Worm (Caenorhabditis elegans): ENCODE results near the gene ins-32.

ins-32 gene

ce11 chrII:3810550-3810949 is 7.4 kb upstream of the ins-32 start (continued):
- TF ChIP-seq ref-2 (tag; optimal IDR thresholded peaks at IDR 0.05) (no peak), dve-1 (tag; optimal IDR thresholded peaks at IDR 0.05) (no peak), hlh-8 (tag; optimal IDR thresholded peaks at IDR 0.05) (no peak), unc-55 (GFP tag; optimal IDR thresholded peaks at IDR 0.05) (peak; percentile 49), lin-11 (tag; optimal IDR thresholded peaks at IDR 0.05) (no peak), pax-1 (tag; optimal IDR thresholded peaks at IDR 0.05) (no peak), nhr-232 (tag; optimal IDR thresholded peaks at IDR 0.05) (no peak), nhr-11 (tag; optimal IDR thresholded peaks at IDR 0.05) (no peak)

- TF ChIP-seq hlh-15 (tag; optimal IDR thresholded peaks at IDR 0.05) (no peak), odd-2 (tag; optimal IDR thresholded peaks at IDR 0.05) (no peak), madf-2 (tag; optimal IDR thresholded peaks at IDR 0.05) (no peak), rnt-1 (tag; optimal IDR thresholded peaks at IDR 0.05) (no peak), pax-1 (tag; optimal IDR thresholded peaks at IDR 0.05) (no peak), pqm-1 (tag; optimal IDR thresholded peaks at IDR 0.05) (no peak), fax-1 (tag; optimal IDR thresholded peaks at IDR 0.05) (no peak), ztf-16 (tag; optimal IDR thresholded peaks at IDR 0.05) (no peak), ceh-30 (tag; optimal IDR thresholded peaks at IDR 0.05) (no peak), hlh-30 (tag; optimal IDR thresholded peaks at IDR 0.05; ENCODE audit: insufficient read depth) (no peak)
These were observed 5.5 kb upstream of the ins-32 start for ce11 chrII:3808643-3809042.

ce11 chrII:3808104-3808503 is 5.0 kb upstream of the ins-32 start, which contains the start of gene F54D10.5:
Gene F54D10.5, minus strand, starts transcription at chrII:3808177.
- TF ChIP-seq C08G9.2 (tag; optimal IDR thresholded peaks at IDR 0.05) = no peak
- TF ChIP-seq ztf-16 (tag; optimal IDR thresholded peaks at IDR 0.05) = no peak
- TF ChIP-seq K09A11.1 (tag; optimal IDR thresholded peaks at IDR 0.05; ENCODE audit: insufficient read depth) = peak; percentile 32
- TF ChIP-seq ets-4 (tag; optimal IDR thresholded peaks at IDR 0.05) = no peak
- TF ChIP-seq Y22D7AL.16 (tag; optimal IDR thresholded peaks at IDR 0.05) = no peak
- TF ChIP-seq syd-9 (tag; optimal IDR thresholded peaks at IDR 0.05) = no peak
- no peak for TF ChIP-seq ref-2 (tag; optimal IDR thresholded peaks at IDR 0.05)
- no peak for TF ChIP-seq lim-6 (tag; optimal IDR thresholded peaks at IDR 0.05)
- no peak for TF ChIP-seq madf-2 (tag; optimal IDR thresholded peaks at IDR 0.05)
- TF ChIP-seq unc-3 (GFP tag; conservative IDR thresholded peaks at IDR 0.05) = no peak
- TF ChIP-seq unc-3 (tag; optimal IDR thresholded peaks at IDR 0.05) = no peak
- TF ChIP-seq unc-55 (GFP tag; optimal IDR thresholded peaks at IDR 0.05) = no peak
- no peak for TF ChIP-seq lin-11 (tag; optimal IDR thresholded peaks at IDR 0.05)
- TF ChIP-seq K02D7.2 (tag; optimal IDR thresholded peaks at IDR 0.05) = peak; percentile 45
- TF ChIP-seq sdc-2 (tag; optimal IDR thresholded peaks at IDR 0.05) = no peak
- peak; percentile 45 for TF ChIP-seq unc-86 (tag; optimal IDR thresholded peaks at IDR 0.05)
- peak; percentile 53 for TF ChIP-seq ceh-31 (tag; optimal IDR thresholded peaks at IDR 0.05)
- no peak for TF ChIP-seq ceh-45 (GFP tag; IDR thresholded peaks at IDR 0.05)
- peak; percentile 4 for TF ChIP-seq sox-4 (tag; optimal IDR thresholded peaks at IDR 0.05)
- peak; percentile 70 for TF ChIP-seq nfya-1 (tag; optimal IDR thresholded peaks at IDR 0.05)
- no peak for TF ChIP-seq npax-4 (tag; optimal IDR thresholded peaks at IDR 0.05)
- peak; percentile 36 for TF ChIP-seq ttx-3 (tag; optimal IDR thresholded peaks at IDR 0.05)
- TF ChIP-seq pax-1 (tag; optimal IDR thresholded peaks at IDR 0.05) = peak; percentile 30
- TF ChIP-seq F13H6.1 (tag; optimal IDR thresholded peaks at IDR 0.05) = no peak
- no peak for TF ChIP-seq ceh-34 (tag; optimal IDR thresholded peaks at IDR 0.05)
- peak; percentile 32 for TF ChIP-seq ceh-18 (tag; optimal IDR thresholded peaks at IDR 0.05)
- TF ChIP-seq nhr-11 (tag; optimal IDR thresholded peaks at IDR 0.05) = no peak
- no peak for TF ChIP-seq tbx-7 (tag; optimal IDR thresholded peaks at IDR 0.05)
- TF ChIP-seq elt-2 (tag; optimal IDR thresholded peaks at IDR 0.05) = peak; percentile 78
- peak; percentile 6 for TF ChIP-seq unc-42 (tag; optimal IDR thresholded peaks at IDR 0.05)
- TF ChIP-seq dmd-4 (tag; optimal IDR thresholded peaks at IDR 0.05; ENCODE audit: borderline replicate concordance) = no peak
- TF ChIP-seq T23F11.4 (GFP tag; optimal IDR thresholded peaks at IDR 0.05) = no peak
- TF ChIP-seq odd-2 (tag; optimal IDR thresholded peaks at IDR 0.05) = no peak
- TF ChIP-seq ceh-19 (GFP tag; optimal IDR thresholded peaks at IDR 0.05) = no peak
- no peak for TF ChIP-seq eyg-1 (tag; optimal IDR thresholded peaks at IDR 0.05)
- TF ChIP-seq ama-1 (optimal IDR thresholded peaks at IDR 0.05) = no peak
- no peak for TF ChIP-seq dve-1 (tag; optimal IDR thresholded peaks at IDR 0.05)
- TF ChIP-seq zip-5 (tag; optimal IDR thresholded peaks at IDR 0.05) = no peak
- TF ChIP-seq che-1 (tag; optimal IDR thresholded peaks at IDR 0.05) = no peak
- no peak for TF ChIP-seq hlh-6 (tag; optimal IDR thresholded peaks at IDR 0.05)
- no peak for TF ChIP-seq ceh-6 (GFP tag; optimal IDR thresholded peaks at IDR 0.05)
- TF ChIP-seq pag-3 (tag; optimal IDR thresholded peaks at IDR 0.05; ENCODE audit: borderline replicate concordance) = no peak
